Fruit fly (Drosophila melanogaster) whole organism, adult: ENCODE measurements around the gene RpS7.
A peak's percentile ranks its signal among the peaks of the same experiment; 100 is the strongest.

ENCODE experiments used
- CG11617 ChIP-seq: fragments of 200-800 bp; sonication (Bioruptor generic); optimal IDR thresholded peaks from 2 replicates; lab custom pipeline; 2017; ENCODE audit warnings: mild to moderate bottlenecking, missing biosample characterization, missing genetic modification reagents, missing genetic modification characterization
- CG12768 ChIP-seq: fragments of 200-800 bp; sonication (Bioruptor generic); optimal IDR thresholded peaks from 2 replicates; lab custom pipeline; 2017; ENCODE audit warnings: missing biosample characterization, missing genetic modification characterization, mild to moderate bottlenecking, moderate library complexity, missing genetic modification reagents
- CG14711 ChIP-seq: fragments of 200-800 bp; sonication (Bioruptor generic); optimal IDR thresholded peaks from 2 replicates; lab custom pipeline; 2018; ENCODE audit warnings: missing biosample characterization, mild to moderate bottlenecking, missing genetic modification characterization, moderate library complexity
- CG1620 ChIP-seq: fragments of 200-800 bp; sonication (Bioruptor generic); optimal IDR thresholded peaks from 2 replicates; lab custom pipeline; 2016; ENCODE audit warnings: missing biosample characterization, missing genetic modification characterization
- CG33017 ChIP-seq: fragments of 200-800 bp; sonication (Bioruptor generic); optimal IDR thresholded peaks from 2 replicates; lab custom pipeline; 2018; ENCODE audit warnings: missing biosample characterization, mild to moderate bottlenecking, missing genetic modification characterization, moderate library complexity
- CG5204 ChIP-seq: fragments of 200-800 bp; sonication (Bioruptor generic); optimal IDR thresholded peaks from 2 replicates; lab custom pipeline; 2016; ENCODE audit warnings: missing biosample characterization, missing genetic modification characterization
- CG7045 ChIP-seq: fragments of 200-800 bp; sonication (Bioruptor generic); optimal IDR thresholded peaks from 2 replicates; lab custom pipeline; 2017; ENCODE audit warnings: missing biosample characterization, mild to moderate bottlenecking, missing genetic modification characterization
- CG7101 ChIP-seq: fragments of 200-800 bp; sonication (Bioruptor generic); optimal IDR thresholded peaks from 2 replicates; lab custom pipeline; 2018; ENCODE audit warnings: missing biosample characterization, mild to moderate bottlenecking, missing genetic modification characterization, moderate library complexity
- Clk ChIP-seq: fragments of 200-800 bp; sonication (Bioruptor generic); optimal IDR thresholded peaks from 2 replicates; lab custom pipeline; 2017; ENCODE audit warnings: missing biosample characterization, missing genetic modification characterization
- Crg-1 ChIP-seq: fragments of 200-800 bp; sonication (Bioruptor generic); optimal IDR thresholded peaks from 2 replicates; lab custom pipeline; 2016; ENCODE audit warnings: missing biosample characterization, missing genetic modification characterization
- Hr96 ChIP-seq: fragments of 200-800 bp; sonication (Bioruptor generic); optimal IDR thresholded peaks from 2 replicates; lab custom pipeline; 2016; ENCODE audit warnings: missing biosample characterization, missing genetic modification characterization
- Mnt ChIP-seq: fragments of 200-800 bp; sonication (Bioruptor generic); optimal IDR thresholded peaks from 2 replicates; lab custom pipeline; 2016; ENCODE audit warnings: missing biosample characterization, mild to moderate bottlenecking, missing genetic modification characterization
- bab1 ChIP-seq: fragments of 200-800 bp; sonication (Bioruptor generic); optimal IDR thresholded peaks from 3 replicates; lab custom pipeline; 2019; ENCODE audit warnings: missing biosample characterization, mild to moderate bottlenecking, missing genetic modification characterization, moderate library complexity
- cic ChIP-seq: fragments of 200-800 bp; sonication (Bioruptor generic); optimal IDR thresholded peaks from 2 replicates; lab custom pipeline; 2017; ENCODE audit warnings: missing biosample characterization, mild to moderate bottlenecking, missing genetic modification characterization, moderate library complexity
- cnc ChIP-seq, 2 experiments: fragments of >200 bp; optimal IDR thresholded peaks; 2 replicates each; lab custom pipeline; 2017
- kay ChIP-seq: fragments of 200-800 bp; sonication (Bioruptor generic); peaks from one replicate; lab custom pipeline; 2016; ENCODE audit warnings: missing biosample characterization, missing genetic modification characterization, borderline replicate concordance
- ovo ChIP-seq: fragments of 200-800 bp; sonication (Bioruptor generic); optimal IDR thresholded peaks from 2 replicates; lab custom pipeline; 2016; ENCODE audit warnings: missing biosample characterization, missing genetic modification characterization
- pad ChIP-seq: fragments of 200-800 bp; sonication (Bioruptor generic); optimal IDR thresholded peaks from 3 replicates; lab custom pipeline; 2017; ENCODE audit warnings: missing biosample characterization, missing genetic modification characterization, mild to moderate bottlenecking, moderate library complexity, missing genetic modification reagents
- tj ChIP-seq: fragments of 200-800 bp; sonication (Bioruptor generic); optimal IDR thresholded peaks from 3 replicates; lab custom pipeline; 2017; ENCODE audit warnings: missing biosample characterization, mild to moderate bottlenecking, missing genetic modification characterization, moderate library complexity
- toe ChIP-seq: fragments of 200-800 bp; sonication (Bioruptor generic); optimal IDR thresholded peaks from 2 replicates; lab custom pipeline; 2016; ENCODE audit warnings: missing biosample characterization, missing genetic modification characterization

RpS7 gene

dm6 chr3R:30252882-30253281, 44.1 kb upstream of the RpS7 start, which contains the start of gene CG18404:
TSS of gene CG18404 (plus strand) at chr3R:30253182.
- TF ChIP-seq pad (GFP tag; lab: Kevin White, UChicago), result no peak
- no peak for TF ChIP-seq CG14711

DNA sequence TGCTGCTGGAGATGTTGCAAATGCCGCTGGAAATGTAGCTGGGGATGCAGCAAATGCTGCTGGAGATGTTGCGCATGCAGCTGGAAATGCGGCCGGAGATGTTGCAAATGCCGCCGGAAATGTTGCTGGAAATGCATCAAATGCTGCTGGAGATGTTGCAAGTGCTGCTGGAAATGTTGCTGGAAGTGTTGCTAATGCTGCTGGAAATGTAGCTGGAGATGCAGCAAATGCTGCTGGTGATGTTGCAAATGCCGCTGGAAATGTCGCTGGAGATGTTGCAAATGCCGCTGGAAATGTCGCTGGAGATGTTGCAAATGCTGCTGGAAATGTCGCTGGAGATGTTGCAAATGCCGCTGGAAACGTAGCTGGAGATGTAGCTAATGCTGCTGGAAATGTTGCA, 43.5 kb upstream of the RpS7 start:
- no peak for TF ChIP-seq CG12768 (GFP tag; lab: Kevin White, UChicago)
- TF ChIP-seq bab1 (GFP tag; lab: Kevin White, UChicago), result no peak
- no peak for TF ChIP-seq CG1620 (GFP tag; lab: Kevin White, UChicago)
- TF ChIP-seq ovo (GFP tag; lab: Kevin White, UChicago), result no peak
- TF ChIP-seq Mnt (GFP tag; lab: Kevin White, UChicago), result no peak
- TF ChIP-seq Hr96 (GFP tag; lab: Kevin White, UChicago), result no peak
- TF ChIP-seq tj (GFP tag; lab: Kevin White, UChicago), result no peak
- TF ChIP-seq Clk (GFP tag; lab: Kevin White, UChicago), result no peak
- no peak for TF ChIP-seq Crg-1 (GFP tag; lab: Kevin White, UChicago)
- no peak for TF ChIP-seq kay (GFP tag; lab: Kevin White, UChicago)
- no peak for TF ChIP-seq cnc (optimal IDR thresholded peaks at IDR 0.05; lab: Kevin White, UChicago)
- no peak for TF ChIP-seq cic (GFP tag; lab: Kevin White, UChicago)
- TF ChIP-seq CG5204 (GFP tag; lab: Kevin White, UChicago), result no peak
- no peak for TF ChIP-seq CG7045
- no peak for TF ChIP-seq CG7101 (tag; lab: Kevin White, UChicago)

DNA sequence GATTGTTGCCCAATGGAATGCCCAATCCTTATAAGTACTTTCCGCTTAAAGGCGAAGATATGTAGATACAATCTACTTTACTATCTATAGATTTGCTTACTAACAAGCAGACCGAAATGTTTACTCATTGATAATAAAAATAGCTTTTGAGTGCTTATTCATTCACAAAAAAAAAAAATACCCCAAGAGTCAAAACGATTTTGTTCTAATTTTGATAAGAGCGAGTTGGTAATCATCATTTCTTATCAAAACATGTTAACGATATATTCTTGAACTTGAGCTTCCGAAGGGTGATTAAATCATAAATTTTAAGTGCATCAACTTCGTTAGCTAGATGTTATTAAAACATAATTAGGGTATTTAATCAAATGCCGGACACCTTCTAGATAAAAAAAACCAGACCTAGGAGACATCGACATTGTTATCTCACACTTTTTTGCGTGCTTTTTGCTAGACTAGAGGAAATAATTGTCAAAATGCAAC, 41.7 kb upstream of the RpS7 start, which contains the start of gene CG9682:
Gene CG9682 (plus strand): TSS at position 433 of the 483 bp plus-strand sequence.
- no peak for TF ChIP-seq Mnt (GFP tag; lab: Kevin White, UChicago)
- no peak for TF ChIP-seq Crg-1 (GFP tag; lab: Kevin White, UChicago)
- TF ChIP-seq toe (GFP tag; lab: Kevin White, UChicago), result no peak
- TF ChIP-seq CG7101 (tag; lab: Kevin White, UChicago), result no peak
- TF ChIP-seq CG12768 (GFP tag; lab: Kevin White, UChicago), result no peak
- TF ChIP-seq kay (GFP tag; lab: Kevin White, UChicago), result no peak
- TF ChIP-seq cic (GFP tag; lab: Kevin White, UChicago), result no peak
- TF ChIP-seq CG11617 (GFP tag; lab: Kevin White, UChicago), result no peak
- TF ChIP-seq pad (GFP tag; lab: Kevin White, UChicago), result no peak
- no peak for TF ChIP-seq CG33017 (tag; lab: Kevin White, UChicago)
- no peak for TF ChIP-seq Hr96 (GFP tag; lab: Kevin White, UChicago)

dm6 chr3R:30249283-30249682, 40.5 kb upstream of the RpS7 start, which contains the start of gene CG34299:
TSS of gene CG34299 (plus strand) at chr3R:30249583.
- TF ChIP-seq CG12768 (GFP tag; lab: Kevin White, UChicago) (no peak), CG14711 (no peak), Crg-1 (GFP tag; lab: Kevin White, UChicago) (no peak), CG33017 (tag; lab: Kevin White, UChicago) (no peak), CG1620 (GFP tag; lab: Kevin White, UChicago) (no peak), cnc (optimal IDR thresholded peaks at IDR 0.05; lab: Kevin White, UChicago) (no peak), CG7101 (tag; lab: Kevin White, UChicago) (no peak), kay (GFP tag; lab: Kevin White, UChicago) (no peak), bab1 (GFP tag; lab: Kevin White, UChicago) (no peak), Mnt (GFP tag; lab: Kevin White, UChicago) (no peak), pad (GFP tag; lab: Kevin White, UChicago) (no peak), ovo (GFP tag; lab: Kevin White, UChicago) (no peak), toe (GFP tag; lab: Kevin White, UChicago) (no peak), cic (GFP tag; lab: Kevin White, UChicago) (no peak)

- TF ChIP-seq Clk (GFP tag; lab: Kevin White, UChicago) (no peak), bab1 (GFP tag; lab: Kevin White, UChicago) (peak; percentile 32), CG12768 (GFP tag; lab: Kevin White, UChicago) (no peak)
Observed at dm6 chr3R:30248565-30248964, 39.7 kb upstream of the RpS7 start.

- TF ChIP-seq cic (GFP tag; lab: Kevin White, UChicago) (no peak), CG12768 (GFP tag; lab: Kevin White, UChicago) (peak; percentile 48), CG1620 (GFP tag; lab: Kevin White, UChicago) (no peak), Hr96 (GFP tag; lab: Kevin White, UChicago) (no peak), CG7101 (tag; lab: Kevin White, UChicago) (no peak), Crg-1 (GFP tag; lab: Kevin White, UChicago) (no peak), CG14711 (peak; percentile 43), kay (GFP tag; lab: Kevin White, UChicago) (no peak), Mnt (GFP tag; lab: Kevin White, UChicago) (no peak)
Observed at dm6 chr3R:30247802-30248363, 39.1 kb upstream of the RpS7 start.
